Fruit fly (Drosophila melanogaster): ENCODE results near the gene Rpt2.

The Rpt2 gene

DNA sequence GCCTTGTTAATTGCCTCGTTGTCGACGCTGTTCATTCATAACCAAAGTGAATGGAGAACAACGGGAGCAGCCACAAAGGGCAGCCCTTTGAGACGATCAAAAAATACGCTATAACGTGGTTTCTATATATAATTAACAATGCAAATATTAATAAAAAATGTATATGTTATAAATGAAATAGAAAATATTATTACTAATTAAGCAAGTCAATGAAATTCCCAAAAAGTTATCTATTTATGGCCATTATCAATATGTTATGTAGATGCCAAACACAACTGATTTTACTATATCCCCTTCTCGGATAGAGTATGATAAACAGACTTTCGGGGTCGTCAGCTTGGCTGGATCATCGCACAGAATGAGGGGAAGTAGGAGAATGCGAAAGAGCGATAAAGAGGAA, 38.1 kb upstream of the Rpt2 start (continued):
- no peak for TF ChIP-seq CG4282 (GFP tag; optimal IDR thresholded peaks at IDR 0.05)
- no peak for TF ChIP-seq btn (GFP tag; optimal IDR thresholded peaks at IDR 0.05)
- no peak for TF ChIP-seq Sry-β (GFP tag; optimal IDR thresholded peaks at IDR 0.05)
- no peak; the same call in 1 of the 2 replicates for TF ChIP-seq ap (GFP tag; IDR thresholded peaks at IDR 0.05)
- no peak for TF ChIP-seq Usf (GFP tag; optimal IDR thresholded peaks at IDR 0.05)
- peak; percentile 58; the same call in 1 of the 3 replicates for TF ChIP-seq ase (GFP tag; IDR thresholded peaks at IDR 0.05)
- TF ChIP-seq CG30431 (GFP tag; optimal IDR thresholded peaks at IDR 0.05) = no peak
- TF ChIP-seq tup (GFP tag; optimal IDR thresholded peaks at IDR 0.05) = no peak
- no peak for TF ChIP-seq her (GFP tag; optimal IDR thresholded peaks at IDR 0.05)
- no peak for TF ChIP-seq Sry-δ (GFP tag; optimal IDR thresholded peaks at IDR 0.05)
- peak; percentile 48 for TF ChIP-seq Rfx (GFP tag; IDR thresholded peaks at IDR 0.05)
- TF ChIP-seq CG5953 (GFP tag; IDR thresholded peaks at IDR 0.05) = no peak
- no peak for TF ChIP-seq CG4854 (GFP tag; optimal IDR thresholded peaks at IDR 0.05)
- TF ChIP-seq tx (GFP tag; optimal IDR thresholded peaks at IDR 0.05) = no peak
- TF ChIP-seq hbn (GFP tag; IDR thresholded peaks at IDR 0.05; ENCODE audit: partially characterized antibody) = no peak
- peak; percentile 64 for TF ChIP-seq CG32532 (GFP tag; IDR thresholded peaks at IDR 0.05)
- no peak for TF ChIP-seq CG8944 (GFP tag; optimal IDR thresholded peaks at IDR 0.05)
- no peak for TF ChIP-seq Atf-2 (GFP tag; optimal IDR thresholded peaks at IDR 0.05)
- TF ChIP-seq ara (GFP tag; IDR thresholded peaks at IDR 0.05) = no peak
- peak; percentile 19 for TF ChIP-seq CG5180 (GFP tag; optimal IDR thresholded peaks at IDR 0.05)
- peak; percentile 62 for TF ChIP-seq CG2712 (tag; optimal IDR thresholded peaks at IDR 0.05)
- TF ChIP-seq grn (GFP tag; optimal IDR thresholded peaks at IDR 0.05) = no peak
- TF ChIP-seq Oaz (GFP tag; IDR thresholded peaks at IDR 0.05) = no peak; the same call in 1 of the 2 replicates
- no peak for TF ChIP-seq Chrac-16 (GFP tag; optimal IDR thresholded peaks at IDR 0.05)
- TF ChIP-seq CG2116 (GFP tag; optimal IDR thresholded peaks at IDR 0.05) = no peak
- no peak for TF ChIP-seq CG16863 (GFP tag; optimal IDR thresholded peaks at IDR 0.05)
- no peak for TF ChIP-seq CG4617 (GFP tag; optimal IDR thresholded peaks at IDR 0.05; ENCODE audit: borderline replicate concordance)
- no peak for TF ChIP-seq gfzf (GFP tag; optimal IDR thresholded peaks at IDR 0.05)
- TF ChIP-seq Hmr (GFP tag; optimal IDR thresholded peaks at IDR 0.05) = peak; percentile 62
- no peak for TF ChIP-seq CG42726 (GFP tag; IDR thresholded peaks at IDR 0.05; ENCODE audit: partially characterized antibody)
- no peak for TF ChIP-seq crp (GFP tag; optimal IDR thresholded peaks at IDR 0.05)
- TF ChIP-seq Blimp-1 (GFP tag; optimal IDR thresholded peaks at IDR 0.05) = peak; percentile 55
- no peak for TF ChIP-seq Bgb (GFP tag; IDR thresholded peaks at IDR 0.05; ENCODE audit: partially characterized antibody)
- TF ChIP-seq sna (GFP tag; IDR thresholded peaks at IDR 0.05; ENCODE audit: partially characterized antibody) = no peak
- no peak for TF ChIP-seq CG1647 (GFP tag; optimal IDR thresholded peaks at IDR 0.05)
- TF ChIP-seq CG12219 (GFP tag; optimal IDR thresholded peaks at IDR 0.05) = no peak
- no peak for TF ChIP-seq NC2α (GFP tag; optimal IDR thresholded peaks at IDR 0.05)
- TF ChIP-seq CG9727 (GFP tag; optimal IDR thresholded peaks at IDR 0.05) = peak; percentile 7
- TF ChIP-seq CG18619 (GFP tag; optimal IDR thresholded peaks at IDR 0.05) = peak; percentile 31
- no peak for TF ChIP-seq Adf1 (GFP tag; IDR thresholded peaks at IDR 0.05)
- TF ChIP-seq Max (GFP tag; optimal IDR thresholded peaks at IDR 0.05) = no peak
- no peak for TF ChIP-seq CG13894 (tag; optimal IDR thresholded peaks at IDR 0.05)
- no peak for TF ChIP-seq MESR4 (GFP tag; optimal IDR thresholded peaks at IDR 0.05)
- TF ChIP-seq CG10209 (GFP tag; optimal IDR thresholded peaks at IDR 0.05) = no peak
- no peak for TF ChIP-seq Doc3 (GFP tag; IDR thresholded peaks at IDR 0.05; ENCODE audit: partially characterized antibody)
- peak; percentile 50; the same call in 1 of the 2 replicates for TF ChIP-seq vvl (GFP tag; IDR thresholded peaks at IDR 0.05)
- TF ChIP-seq CoRest (tag; optimal IDR thresholded peaks at IDR 0.05) = peak; percentile 55
- peak; percentile 23 for TF ChIP-seq salm (tag; optimal IDR thresholded peaks at IDR 0.05)
- TF ChIP-seq TFAM (GFP tag; optimal IDR thresholded peaks at IDR 0.05) = no peak
- peak; percentile 71 for TF ChIP-seq CG18599 (GFP tag; optimal IDR thresholded peaks at IDR 0.05)

All from whole organism, embryonic.